Worm (Caenorhabditis elegans) whole organism, mixed stage, embryonic: ENCODE data around the gene vps-24.

Source experiments
- blmp-1 ChIP-seq: fragments of 150-350 bp; optimal IDR thresholded peaks from 2 replicates; lab custom pipeline; 2014; ENCODE audit warnings: missing biosample characterization, missing genetic modification characterization
- mep-1 ChIP-seq: fragments of 150-350 bp; optimal IDR thresholded peaks from 2 replicates; lab custom pipeline; 2017; ENCODE audit warnings: missing biosample characterization, missing genetic modification reagents, missing genetic modification characterization, inconsistent platforms
- nhr-28 ChIP-seq: fragments of 150-350 bp; optimal IDR thresholded peaks from 2 replicates; lab custom pipeline; 2014; ENCODE audit warnings: missing biosample characterization, missing genetic modification characterization
- unc-62 ChIP-seq: fragments of 150-350 bp; optimal IDR thresholded peaks from 2 replicates; lab custom pipeline; 2014; ENCODE audit warnings: missing biosample characterization, missing genetic modification reagents, missing genetic modification characterization

- TF ChIP-seq mep-1 (tag; lab: Kevin White, UChicago) (no peak), unc-62 (GFP tag; lab: Kevin White, UChicago) (no peak), blmp-1 (tag; lab: Kevin White, UChicago) (no peak), nhr-28 (no peak)
Measured at ce11 chrII:4967636-4968035, 26.2 kb upstream of the vps-24 start.
